Worm (Caenorhabditis elegans) whole organism, L3 larva: ENCODE results near the gene del-1.

Experiments
- R02D3.7 ChIP-seq: fragments of 150-350 bp; optimal IDR thresholded peaks from 2 replicates; lab custom pipeline; 2014; ENCODE audit warnings: missing biosample characterization, missing genetic modification characterization
- ZK546.5 ChIP-seq: sonication (generic microtip); optimal IDR thresholded peaks from 2 replicates; lab custom pipeline; 2017; ENCODE audit warnings: missing biosample characterization, missing genetic modification characterization
- ama-1 ChIP-seq: fragments of 150-350 bp; optimal IDR thresholded peaks from 2 replicates; lab custom pipeline; 2018
- ceh-16 ChIP-seq: sonication (generic microtip); optimal IDR thresholded peaks from 2 replicates; lab custom pipeline; 2017; ENCODE audit warnings: missing biosample characterization, missing genetic modification characterization
- ceh-28 ChIP-seq: fragments of 150-350 bp; optimal IDR thresholded peaks from 2 replicates; lab custom pipeline; 2014; ENCODE audit warnings: missing biosample characterization, missing genetic modification reagents, missing genetic modification characterization
- ceh-82 ChIP-seq: fragments of 150-350 bp; optimal IDR thresholded peaks from 2 replicates; lab custom pipeline; 2014; ENCODE audit warnings: missing biosample characterization, missing genetic modification characterization
- ceh-9 ChIP-seq: sonication (generic microtip); optimal IDR thresholded peaks from 2 replicates; lab custom pipeline; 2018; ENCODE audit warnings: missing biosample characterization, missing genetic modification characterization
- daf-12 ChIP-seq: fragments of 150-350 bp; optimal IDR thresholded peaks from 2 replicates; lab custom pipeline; 2014; ENCODE audit warnings: missing biosample characterization, missing genetic modification reagents, missing genetic modification characterization
- egl-27 ChIP-seq: sonication (generic microtip); optimal IDR thresholded peaks from 4 replicates; lab custom pipeline; 2017; ENCODE audit warnings: missing biosample characterization, missing genetic modification reagents, missing genetic modification characterization
- egl-5 ChIP-seq: fragments of 150-350 bp; optimal IDR thresholded peaks from 2 replicates; lab custom pipeline; 2017; ENCODE audit warnings: missing biosample characterization, missing genetic modification reagents, missing genetic modification characterization, inconsistent platforms
- elt-1 ChIP-seq: fragments of 150-350 bp; optimal IDR thresholded peaks from 2 replicates; lab custom pipeline; 2014; ENCODE audit warnings: missing biosample characterization, missing genetic modification characterization
- eor-1 ChIP-seq, 2 experiments: fragments of 150-350 bp; optimal IDR thresholded peaks; 2 replicates each; lab custom pipeline; 2014 to 2018; ENCODE audit warnings: missing biosample characterization in 2 of 2, missing genetic modification characterization in 2 of 2
- fkh-10 ChIP-seq: sonication (generic microtip); optimal IDR thresholded peaks from 2 replicates; lab custom pipeline; 2017; ENCODE audit warnings: missing biosample characterization, missing genetic modification reagents, missing genetic modification characterization
- fkh-2 ChIP-seq: fragments of 150-350 bp; optimal IDR thresholded peaks from 2 replicates; lab custom pipeline; 2014; ENCODE audit warnings: missing biosample characterization, missing genetic modification reagents, missing genetic modification characterization
- fos-1 ChIP-seq: fragments of 150-350 bp; optimal IDR thresholded peaks from 2 replicates; lab custom pipeline; 2014; ENCODE audit warnings: missing biosample characterization, missing genetic modification characterization
- hmg-11 ChIP-seq: sonication (generic microtip); optimal IDR thresholded peaks from 2 replicates; lab custom pipeline; 2016; ENCODE audit warnings: missing genetic modification characterization, missing compliant biosample characterization
- jun-1 ChIP-seq: fragments of 150-350 bp; optimal IDR thresholded peaks from 2 replicates; lab custom pipeline; 2014; ENCODE audit warnings: missing biosample characterization, missing genetic modification reagents, missing genetic modification characterization
- lin-15B ChIP-seq: fragments of 150-350 bp; optimal IDR thresholded peaks from 2 replicates; lab custom pipeline; 2014; ENCODE audit warnings: missing biosample characterization, missing genetic modification characterization
- lin-39 ChIP-seq: fragments of 150-350 bp; optimal IDR thresholded peaks from 2 replicates; lab custom pipeline; 2018; ENCODE audit warnings: missing biosample characterization, missing genetic modification reagents, missing genetic modification characterization
- lsy-12 ChIP-seq: sonication (generic microtip); optimal IDR thresholded peaks from 2 replicates; lab custom pipeline; 2016; ENCODE audit warnings: mild to moderate bottlenecking, missing genetic modification characterization, missing compliant biosample characterization
- mdl-1 ChIP-seq: fragments of 150-350 bp; optimal IDR thresholded peaks from 2 replicates; lab custom pipeline; 2014; ENCODE audit warnings: missing biosample characterization, missing genetic modification characterization
- mml-1 ChIP-seq: fragments of 150-350 bp; sonication (generic microtip); optimal IDR thresholded peaks from 3 replicates; lab custom pipeline; 2014; ENCODE audit warnings: missing biosample characterization, missing genetic modification characterization
- nhr-11 ChIP-seq: fragments of 150-350 bp; optimal IDR thresholded peaks from 2 replicates; lab custom pipeline; 2014; ENCODE audit warnings: missing biosample characterization, missing genetic modification characterization
- nhr-12 ChIP-seq: fragments of 150-350 bp; optimal IDR thresholded peaks from 2 replicates; lab custom pipeline; 2014; ENCODE audit warnings: missing biosample characterization, missing genetic modification characterization
- nhr-23 ChIP-seq: fragments of 150-350 bp; optimal IDR thresholded peaks from 2 replicates; lab custom pipeline; 2014; ENCODE audit warnings: missing biosample characterization, missing genetic modification reagents, missing genetic modification characterization
- nhr-237 ChIP-seq: fragments of 150-350 bp; optimal IDR thresholded peaks from 2 replicates; lab custom pipeline; 2014; ENCODE audit warnings: missing biosample characterization, missing genetic modification characterization
- nhr-25 ChIP-seq: sonication (generic microtip); optimal IDR thresholded peaks from 2 replicates; lab custom pipeline; 2017; ENCODE audit warnings: missing biosample characterization, missing genetic modification characterization
- nhr-28 ChIP-seq: fragments of 150-350 bp; optimal IDR thresholded peaks from 2 replicates; lab custom pipeline; 2014; ENCODE audit warnings: missing biosample characterization, missing genetic modification characterization
- nhr-43 ChIP-seq: sonication (generic microtip); optimal IDR thresholded peaks from 2 replicates; lab custom pipeline; 2016; ENCODE audit warnings: mild to moderate bottlenecking, missing genetic modification characterization, missing compliant biosample characterization; ENCODE audit not compliant: poor library complexity, severe bottlenecking
- nhr-67 ChIP-seq: fragments of 150-350 bp; optimal IDR thresholded peaks from 2 replicates; lab custom pipeline; 2014; ENCODE audit warnings: missing biosample characterization, missing genetic modification characterization
- nhr-76 ChIP-seq: fragments of 150-350 bp; sonication (generic microtip); optimal IDR thresholded peaks from 5 replicates; lab custom pipeline; 2014; ENCODE audit warnings: missing biosample characterization, missing genetic modification characterization
- nhr-77 ChIP-seq: fragments of 150-350 bp; optimal IDR thresholded peaks from 2 replicates; lab custom pipeline; 2014; ENCODE audit warnings: missing biosample characterization, missing genetic modification characterization
- pha-4 ChIP-seq: fragments of 150-350 bp; optimal IDR thresholded peaks from 2 replicates; lab custom pipeline; 2014; ENCODE audit warnings: missing biosample characterization, missing genetic modification reagents, missing genetic modification characterization
- pqm-1 ChIP-seq: fragments of 150-350 bp; optimal IDR thresholded peaks from 2 replicates; lab custom pipeline; 2017; ENCODE audit warnings: missing biosample characterization, missing genetic modification characterization, inconsistent platforms
- sea-2 ChIP-seq: fragments of 150-350 bp; sonication (generic microtip); optimal IDR thresholded peaks from 4 replicates; lab custom pipeline; 2014; ENCODE audit warnings: missing biosample characterization, missing genetic modification reagents, missing genetic modification characterization
- skn-1 ChIP-seq: fragments of 150-350 bp; optimal IDR thresholded peaks from 2 replicates; lab custom pipeline; 2014; ENCODE audit warnings: missing biosample characterization, missing genetic modification characterization
- snpc-4 ChIP-seq: fragments of 150-350 bp; optimal IDR thresholded peaks from 2 replicates; lab custom pipeline; 2014; ENCODE audit warnings: missing biosample characterization, missing genetic modification characterization
- tbx-2 ChIP-seq: sonication (generic microtip); optimal IDR thresholded peaks from 2 replicates; lab custom pipeline; 2016; ENCODE audit warnings: mild to moderate bottlenecking, missing genetic modification characterization, missing compliant biosample characterization
- unc-39 ChIP-seq: sonication (generic microtip); optimal IDR thresholded peaks from 4 replicates; lab custom pipeline; 2017; ENCODE audit warnings: missing biosample characterization, missing genetic modification characterization
- unc-62 ChIP-seq: fragments of 150-350 bp; sonication (generic microtip); optimal IDR thresholded peaks from 4 replicates; lab custom pipeline; 2014; ENCODE audit warnings: missing biosample characterization, missing genetic modification reagents, missing genetic modification characterization
- zag-1 ChIP-seq: fragments of 150-350 bp; optimal IDR thresholded peaks from 2 replicates; lab custom pipeline; 2014; ENCODE audit warnings: missing biosample characterization, missing genetic modification characterization
- ztf-11 ChIP-seq: fragments of 150-350 bp; optimal IDR thresholded peaks from 2 replicates; lab custom pipeline; 2014; ENCODE audit warnings: missing biosample characterization, missing genetic modification characterization
- ztf-4 ChIP-seq: fragments of 150-350 bp; optimal IDR thresholded peaks from 2 replicates; lab custom pipeline; 2014; ENCODE audit warnings: missing biosample characterization, missing genetic modification characterization

The del-1 gene

ce11 chrX:14297209-14297608 lies 29.3 kb downstream of the del-1 start (continued):
- TF ChIP-seq snpc-4 (tag; lab: Kevin White, UChicago), result no peak
- no peak for TF ChIP-seq fkh-10 (GFP tag; lab: Kevin White, UChicago)
- TF ChIP-seq mdl-1 (tag; lab: Kevin White, UChicago), result peak; percentile 34
- TF ChIP-seq egl-5 (tag; lab: Kevin White, UChicago), result peak; percentile 37
- TF ChIP-seq zag-1, result no peak
- peak; percentile 58 for TF ChIP-seq egl-27 (tag; lab: Kevin White, UChicago)
- peak; percentile 37 for TF ChIP-seq tbx-2 (tag; lab: Kevin White, UChicago)
- no peak for TF ChIP-seq nhr-12 (tag; lab: Kevin White, UChicago)
- TF ChIP-seq mml-1 (tag; lab: Kevin White, UChicago), result no peak
- no peak for TF ChIP-seq daf-12
- peak; percentile 33 for TF ChIP-seq lsy-12 (tag; lab: Kevin White, UChicago)
- TF ChIP-seq jun-1, result peak; percentile 50
- no peak for TF ChIP-seq nhr-11
- no peak for TF ChIP-seq ama-1 (lab: Kevin White, UChicago)
- TF ChIP-seq ceh-28 (tag; lab: Kevin White, UChicago), result peak; percentile 93
- TF ChIP-seq lin-15B, result peak; percentile 20

ce11 chrX:14303078-14303477 lies 35.2 kb downstream of the del-1 start, which contains the start of gene C11H1.5:
Gene C11H1.5, minus strand, starts transcription at chrX:14303178.
- TF ChIP-seq hmg-11 (tag; lab: Kevin White, UChicago) (no peak), mdl-1 (tag; lab: Kevin White, UChicago) (no peak), egl-27 (tag; lab: Kevin White, UChicago) (no peak), pqm-1 (tag; lab: Kevin White, UChicago) (no peak), lin-39 (tag; lab: Kevin White, UChicago) (no peak), unc-62 (GFP tag; lab: Kevin White, UChicago) (no peak), fkh-2 (tag; lab: Kevin White, UChicago) (no peak), nhr-28 (tag; lab: Kevin White, UChicago) (no peak), tbx-2 (tag; lab: Kevin White, UChicago) (no peak), fkh-10 (GFP tag; lab: Kevin White, UChicago) (no peak), nhr-25 (tag; lab: Kevin White, UChicago) (no peak), ceh-16 (tag; lab: Kevin White, UChicago) (no peak), nhr-76 (tag; lab: Kevin White, UChicago) (no peak), unc-39 (tag; lab: Kevin White, UChicago) (no peak), elt-1 (tag; lab: Kevin White, UChicago) (no peak)
- TF ChIP-seq, all 47 proteins: peak for 0

ce11 chrX:14307667-14308066 lies 39.8 kb downstream of the del-1 start, which contains the start of gene gphr-2:
Gene gphr-2, minus strand, starts transcription at chrX:14307767.
- TF ChIP-seq tbx-2 (tag; lab: Kevin White, UChicago) (no peak), daf-12 (no peak), ZK546.5 (tag; lab: Kevin White, UChicago) (no peak), nhr-28 (tag; lab: Kevin White, UChicago) (no peak), skn-1 (tag; lab: Kevin White, UChicago) (no peak), nhr-25 (tag; lab: Kevin White, UChicago) (no peak), nhr-12 (tag; lab: Kevin White, UChicago) (no peak), R02D3.7 (tag; lab: Kevin White, UChicago) (no peak), fos-1 (tag; lab: Kevin White, UChicago) (no peak), jun-1 (no peak), nhr-43 (tag; lab: Kevin White, UChicago) (no peak), ama-1 (lab: Kevin White, UChicago) (no peak), nhr-237 (tag; lab: Kevin White, UChicago) (no peak), lsy-12 (tag; lab: Kevin White, UChicago) (no peak), eor-1 (tag; optimal IDR thresholded peaks at IDR 0.05; lab: Kevin White, UChicago) (no peak), ceh-9 (no peak), ceh-82 (tag; lab: Kevin White, UChicago) (no peak), elt-1 (tag; lab: Kevin White, UChicago) (no peak), zag-1 (no peak)

- TF ChIP-seq ztf-4 (no peak), snpc-4 (tag; lab: Kevin White, UChicago) (no peak), ceh-28 (tag; lab: Kevin White, UChicago) (no peak), unc-62 (GFP tag; lab: Kevin White, UChicago) (no peak), ceh-16 (tag; lab: Kevin White, UChicago) (no peak), nhr-237 (tag; lab: Kevin White, UChicago) (no peak), mml-1 (tag; lab: Kevin White, UChicago) (no peak), hmg-11 (tag; lab: Kevin White, UChicago) (no peak), daf-12 (no peak), nhr-77 (no peak), ztf-11 (tag; lab: Kevin White, UChicago) (no peak), nhr-67 (tag; lab: Kevin White, UChicago) (no peak), fkh-10 (GFP tag; lab: Kevin White, UChicago) (no peak), nhr-76 (tag; lab: Kevin White, UChicago) (no peak), pha-4 (tag; lab: Kevin White, UChicago) (no peak), nhr-23 (tag; lab: Kevin White, UChicago) (no peak), fkh-2 (tag; lab: Kevin White, UChicago) (no peak), sea-2 (GFP tag; lab: Kevin White, UChicago) (no peak), ZK546.5 (tag; lab: Kevin White, UChicago) (no peak)
Observed at ce11 chrX:14309656-14310055, 41.8 kb downstream of the del-1 start.
